Fruit fly (Drosophila melanogaster) whole organism: ENCODE measurements around the gene CG10375.

Experiments
- CG8478 ChIP-seq: fragments of >200 bp; optimal IDR thresholded peaks from 2 replicates; lab custom pipeline; 2018; ENCODE audit warnings: inconsistent platforms
- Dll ChIP-seq: fragments of >200 bp; optimal IDR thresholded peaks from 2 replicates; lab custom pipeline; 2017
- EcR ChIP-seq, 2 experiments: fragments of >200 bp; optimal IDR thresholded peaks; 2 replicates each; lab custom pipeline; 2017; ENCODE audit warnings: missing biosample characterization in 2 of 2, missing genetic modification characterization in 2 of 2, missing genetic modification reagents in 2 of 2
- pan ChIP-seq: fragments of >200 bp; optimal IDR thresholded peaks from 2 replicates; lab custom pipeline; 2017
- psq ChIP-seq: fragments of >200 bp; optimal IDR thresholded peaks from 2 replicates; lab custom pipeline; 2017
- usp ChIP-seq: fragments of >200 bp; optimal IDR thresholded peaks from 2 replicates; lab custom pipeline; 2017; ENCODE audit warnings: missing biosample characterization, missing genetic modification characterization, mixed read lengths

The CG10375 gene

dm6 chr3R:23782456-23783402, 15.2 kb downstream of the CG10375 start:
- TF ChIP-seq EcR (GFP tag; optimal IDR thresholded peaks at IDR 0.05; lab: Kevin White, UChicago), result no peak

- no peak for TF ChIP-seq psq
These were observed 15.9 kb downstream of the CG10375 start for dm6 chr3R:23783403-23783757.

- TF ChIP-seq EcR (GFP tag; optimal IDR thresholded peaks at IDR 0.05; lab: Kevin White, UChicago), result no peak
These were observed 16.4 kb downstream of the CG10375 start for dm6 chr3R:23783961-23784360.

dm6 chr3R:23784925-23785680, 17.6 kb downstream of the CG10375 start:
- TF ChIP-seq usp (GFP tag; lab: Kevin White, UChicago) (no peak), psq (no peak)

dm6 chr3R:23786768-23787631, 19.5 kb downstream of the CG10375 start:
- no peak for TF ChIP-seq Dll
- TF ChIP-seq usp (GFP tag; lab: Kevin White, UChicago), result no peak
- TF ChIP-seq pan (lab: Kevin White, UChicago), result no peak
- TF ChIP-seq CG8478 (lab: Kevin White, UChicago), result no peak
- no peak for TF ChIP-seq EcR (GFP tag; optimal IDR thresholded peaks at IDR 0.05; lab: Kevin White, UChicago)
- TF ChIP-seq psq, result no peak

- no peak for TF ChIP-seq CG8478 (lab: Kevin White, UChicago)
These were observed 20.1 kb downstream of the CG10375 start for dm6 chr3R:23787632-23787960.

- TF ChIP-seq usp (GFP tag; lab: Kevin White, UChicago) (no peak), EcR (GFP tag; optimal IDR thresholded peaks at IDR 0.05; lab: Kevin White, UChicago) (peak in 1 of 2 experiments; percentile 70)
These were observed 21.0 kb downstream of the CG10375 start for dm6 chr3R:23788406-23789021.

dm6 chr3R:23789584-23789983, 22.1 kb downstream of the CG10375 start:
- no peak for TF ChIP-seq psq
- TF ChIP-seq EcR (GFP tag; optimal IDR thresholded peaks at IDR 0.05; lab: Kevin White, UChicago), result no peak
- no peak for TF ChIP-seq CG8478 (lab: Kevin White, UChicago)
- TF ChIP-seq pan (lab: Kevin White, UChicago), result no peak
- TF ChIP-seq usp (GFP tag; lab: Kevin White, UChicago), result no peak
- TF ChIP-seq Dll, result no peak

dm6 chr3R:23790483-23791175, 23.1 kb downstream of the CG10375 start:
- TF ChIP-seq Dll (no peak), CG8478 (lab: Kevin White, UChicago) (no peak), psq (no peak), EcR (GFP tag; optimal IDR thresholded peaks at IDR 0.05; lab: Kevin White, UChicago) (no peak), usp (GFP tag; lab: Kevin White, UChicago) (no peak), pan (lab: Kevin White, UChicago) (no peak)

dm6 chr3R:23791491-23791890, 24.0 kb downstream of the CG10375 start:
- TF ChIP-seq usp (GFP tag; lab: Kevin White, UChicago), result no peak
- peak; percentile 6 for TF ChIP-seq pan (lab: Kevin White, UChicago)

- no peak for TF ChIP-seq pan (lab: Kevin White, UChicago)
- no peak for TF ChIP-seq Dll
- TF ChIP-seq CG8478 (lab: Kevin White, UChicago), result no peak
- TF ChIP-seq usp (GFP tag; lab: Kevin White, UChicago), result no peak
- no peak for TF ChIP-seq EcR (GFP tag; optimal IDR thresholded peaks at IDR 0.05; lab: Kevin White, UChicago)
- no peak for TF ChIP-seq psq
These were observed 36.2 kb downstream of the CG10375 start, which contains the start of gene CG34355 for dm6 chr3R:23803668-23804067. Gene CG34355 (plus strand): TSS chr3R:23803859.
